Fruit fly (Drosophila melanogaster): Measurements from ENCODE around the gene eIF3l.

Gene eIF3l

dm6 chr3L:12145709-12146694, at the start of gene eIF3l, which contains the start of gene Nrx-IV:
eIF3l (minus strand) TSS chr3L:12146097.
Nrx-IV (plus strand) TSS chr3L:12146519.
- TF ChIP-seq Rel (GFP tag; optimal IDR thresholded peaks at IDR 0.05) (no peak), Rel (tag; optimal IDR thresholded peaks at IDR 0.05) (peak; percentile 73), OdsH (GFP tag; optimal IDR thresholded peaks at IDR 0.05) (no peak), woc (GFP tag; optimal IDR thresholded peaks at IDR 0.05) (peak; percentile 62)

dm6 chr3L:12193485-12193884, 47.6 kb upstream of the eIF3l start, which contains the start of gene thoc6:
thoc6 (minus strand) TSS chr3L:12193688.
- TF ChIP-seq CrebA (GFP tag; optimal IDR thresholded peaks at IDR 0.05; ENCODE audit: borderline replicate concordance) (peak; percentile 42), sv (GFP tag; optimal IDR thresholded peaks at IDR 0.05) (no peak), Dfd (GFP tag; optimal IDR thresholded peaks at IDR 0.05) (no peak)

DNA sequence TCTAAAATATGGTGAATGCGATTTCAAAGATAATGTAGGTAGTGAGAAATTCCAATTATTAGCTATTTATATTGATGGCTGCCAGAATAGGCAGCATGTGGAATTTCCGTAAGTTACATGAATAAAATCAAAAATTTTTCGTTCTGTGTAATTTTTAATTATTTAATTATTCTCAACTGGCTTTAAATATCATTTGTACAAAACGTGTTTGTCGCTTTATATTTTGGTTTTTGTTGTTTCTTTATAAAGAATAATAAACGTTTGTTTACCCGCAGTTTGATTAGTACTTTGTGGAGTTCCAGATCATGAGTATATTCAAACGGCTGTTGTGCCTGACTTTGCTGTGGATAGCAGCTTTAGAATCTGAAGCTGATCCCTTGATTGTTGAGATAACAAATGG, 44.5 kb upstream of the eIF3l start, which contains the start of gene Est-P:
Gene Est-P (plus strand): TSS at position 301 of the 400 bp plus-strand sequence.
- TF ChIP-seq CG9705 (GFP tag; optimal IDR thresholded peaks at IDR 0.05) (no peak), Rel (GFP tag; optimal IDR thresholded peaks at IDR 0.05) (no peak), Rel (tag; optimal IDR thresholded peaks at IDR 0.05) (no peak), usp (GFP tag; optimal IDR thresholded peaks at IDR 0.05) (no peak), lola (GFP tag; optimal IDR thresholded peaks at IDR 0.05) (no peak), dmrt93B (GFP tag; optimal IDR thresholded peaks at IDR 0.05) (no peak), Myc (optimal IDR thresholded peaks at IDR 0.05) (no peak), Mio (GFP tag; optimal IDR thresholded peaks at IDR 0.05) (no peak), pan (optimal IDR thresholded peaks at IDR 0.05) (no peak), Abd-B (GFP tag; optimal IDR thresholded peaks at IDR 0.05) (no peak), Vsx2 (GFP tag; optimal IDR thresholded peaks at IDR 0.05; ENCODE audit: partially characterized antibody) (no peak), foxo (GFP tag; optimal IDR thresholded peaks at IDR 0.05) (no peak), sage (GFP tag; optimal IDR thresholded peaks at IDR 0.05) (no peak)

- no peak for TF ChIP-seq Mio (GFP tag; optimal IDR thresholded peaks at IDR 0.05)
- TF ChIP-seq fru (GFP tag; optimal IDR thresholded peaks at IDR 0.05), result no peak
- TF ChIP-seq Hr78 (GFP tag; optimal IDR thresholded peaks at IDR 0.05), result no peak
- no peak for TF ChIP-seq CG32264 (GFP tag; optimal IDR thresholded peaks at IDR 0.05)
- no peak for TF ChIP-seq OdsH (GFP tag; optimal IDR thresholded peaks at IDR 0.05)
- no peak for TF ChIP-seq pan (optimal IDR thresholded peaks at IDR 0.05)
- TF ChIP-seq Jra (GFP tag; optimal IDR thresholded peaks at IDR 0.05), result no peak
- no peak for TF ChIP-seq tai (GFP tag; optimal IDR thresholded peaks at IDR 0.05)
- no peak for TF ChIP-seq Hnf4 (GFP tag; optimal IDR thresholded peaks at IDR 0.05)
- no peak for TF ChIP-seq Vsx2 (GFP tag; optimal IDR thresholded peaks at IDR 0.05; ENCODE audit: partially characterized antibody)
- TF ChIP-seq Hr83 (GFP tag; optimal IDR thresholded peaks at IDR 0.05; ENCODE audit: poor library complexity, severe bottlenecking), result no peak
- no peak for TF ChIP-seq sage (GFP tag; optimal IDR thresholded peaks at IDR 0.05)
- no peak for TF ChIP-seq Myc (optimal IDR thresholded peaks at IDR 0.05)
Observed at dm6 chr3L:12188518-12188917, 42.6 kb upstream of the eIF3l start, which contains the start of gene Est-6. Est-6 (plus strand) TSS chr3L:12188818.

- TF ChIP-seq Rel (GFP tag; optimal IDR thresholded peaks at IDR 0.05), result no peak
- TF ChIP-seq Rel (tag; optimal IDR thresholded peaks at IDR 0.05), result peak; percentile 52
- TF ChIP-seq dsf (GFP tag; optimal IDR thresholded peaks at IDR 0.05; ENCODE audit: borderline replicate concordance), result no peak
- no peak for TF ChIP-seq tai (GFP tag; optimal IDR thresholded peaks at IDR 0.05)
Observed at dm6 chr3L:12185336-12185735, 39.4 kb upstream of the eIF3l start.

- TF ChIP-seq Rel (GFP tag; optimal IDR thresholded peaks at IDR 0.05) (no peak), Rel (tag; optimal IDR thresholded peaks at IDR 0.05) (peak; percentile 46), sage (GFP tag; optimal IDR thresholded peaks at IDR 0.05) (no peak)
Observed at dm6 chr3L:12184564-12185034, 38.7 kb upstream of the eIF3l start, which contains the start of gene Miox. Miox (plus strand) TSS chr3L:12184984.

dm6 chr3L:12183967-12184366, 38.1 kb upstream of the eIF3l start:
- no peak for TF ChIP-seq ey (GFP tag; optimal IDR thresholded peaks at IDR 0.05)
- TF ChIP-seq psq (GFP tag; optimal IDR thresholded peaks at IDR 0.05), result no peak
- TF ChIP-seq CG32264 (GFP tag; optimal IDR thresholded peaks at IDR 0.05), result no peak
- TF ChIP-seq Abd-B (GFP tag; optimal IDR thresholded peaks at IDR 0.05), result no peak
- TF ChIP-seq Mio (GFP tag; optimal IDR thresholded peaks at IDR 0.05), result no peak
- TF ChIP-seq CrebA (GFP tag; optimal IDR thresholded peaks at IDR 0.05; ENCODE audit: borderline replicate concordance), result no peak
- no peak for TF ChIP-seq sage (GFP tag; optimal IDR thresholded peaks at IDR 0.05)
- TF ChIP-seq sv (GFP tag; optimal IDR thresholded peaks at IDR 0.05), result no peak
- TF ChIP-seq rgr (GFP tag; optimal IDR thresholded peaks at IDR 0.05), result no peak
- TF ChIP-seq Dif (GFP tag; optimal IDR thresholded peaks at IDR 0.05; ENCODE audit: partially characterized antibody), result no peak
- TF ChIP-seq Hr83 (GFP tag; optimal IDR thresholded peaks at IDR 0.05; ENCODE audit: poor library complexity, severe bottlenecking), result no peak
- no peak for TF ChIP-seq Jra (GFP tag; optimal IDR thresholded peaks at IDR 0.05)
